Worm (Caenorhabditis elegans) whole organism, mixed stage, embryonic: ENCODE data around the gene btb-14.

Source experiments
- elt-1 ChIP-seq: sonication (generic microtip); optimal IDR thresholded peaks from 2 replicates; lab custom pipeline; 2017; ENCODE audit warnings: missing genetic modification characterization, mild to moderate bottlenecking, missing compliant biosample characterization, antibody characterized with exemption, moderate library complexity, borderline replicate concordance; ENCODE audit not compliant: insufficient read depth
- lin-13 ChIP-seq: fragments of 150-350 bp; optimal IDR thresholded peaks from 2 replicates; lab custom pipeline; 2014; ENCODE audit warnings: missing biosample characterization, missing genetic modification characterization
- lsy-2 ChIP-seq: fragments of 150-350 bp; optimal IDR thresholded peaks from 2 replicates; lab custom pipeline; 2014; ENCODE audit warnings: missing biosample characterization, missing genetic modification characterization
- nhr-12 ChIP-seq: fragments of 150-350 bp; optimal IDR thresholded peaks from 2 replicates; lab custom pipeline; 2014; ENCODE audit warnings: missing biosample characterization, missing genetic modification characterization
- snpc-4 ChIP-seq: fragments of 150-350 bp; optimal IDR thresholded peaks from 2 replicates; lab custom pipeline; 2014; ENCODE audit warnings: missing biosample characterization, missing genetic modification characterization

DNA sequence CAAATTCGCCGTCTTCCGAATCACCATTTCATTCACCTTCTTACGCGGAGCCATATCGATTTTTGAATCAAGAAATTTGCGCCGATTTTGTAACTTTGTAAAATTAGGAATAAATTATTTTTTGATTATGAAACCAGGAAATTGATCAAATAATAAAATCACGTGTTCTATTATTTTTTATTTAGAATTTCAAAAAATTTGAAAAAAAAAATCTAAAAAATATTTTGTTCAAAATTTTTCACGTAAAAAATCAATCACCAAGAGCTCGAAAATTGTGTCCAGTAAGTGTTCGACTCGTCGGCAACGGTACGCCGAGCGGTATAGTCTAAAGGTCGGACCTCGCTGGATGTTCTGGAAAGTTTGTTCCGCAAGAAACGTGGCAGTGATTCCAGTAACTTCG lies 10.4 kb downstream of the btb-14 start, which contains the start of gene Y57A10B.7:
- TF ChIP-seq lin-13 (no peak), snpc-4 (tag; lab: Kevin White, UChicago) (no peak), nhr-12 (tag; lab: Kevin White, UChicago) (no peak), elt-1 (tag; lab: Kevin White, UChicago) (no peak), lsy-2 (tag; lab: Kevin White, UChicago) (no peak)
